Worm (Caenorhabditis elegans) whole organism, mixed stage, embryonic: Measurements from ENCODE around the gene C07A9.10.

Experiments used
- bed-3 ChIP-seq: fragments of 200-800 bp; sonication (Bioruptor generic); optimal IDR thresholded peaks from 3 replicates; lab custom pipeline; 2018; ENCODE audit warnings: mild to moderate bottlenecking, missing genetic modification characterization, moderate library complexity, missing compliant biosample characterization
- ceh-43 ChIP-seq: fragments of 200-800 bp; sonication (Bioruptor generic); optimal IDR thresholded peaks from 2 replicates; lab custom pipeline; 2018; ENCODE audit warnings: mild to moderate bottlenecking, missing genetic modification characterization, moderate library complexity, missing compliant biosample characterization
- ceh-83 ChIP-seq: fragments of 200-800 bp; sonication (Bioruptor generic); optimal IDR thresholded peaks from 2 replicates; lab custom pipeline; 2018; ENCODE audit warnings: mild to moderate bottlenecking, missing genetic modification characterization, missing compliant biosample characterization
- ces-1 ChIP-seq: fragments of 150-350 bp; optimal IDR thresholded peaks from 2 replicates; lab custom pipeline; 2014; ENCODE audit warnings: missing biosample characterization, missing genetic modification reagents, missing genetic modification characterization
- cnd-1 ChIP-seq: fragments of 200-800 bp; sonication (Bioruptor generic); optimal IDR thresholded peaks from 2 replicates; lab custom pipeline; 2018; ENCODE audit warnings: mild to moderate bottlenecking, missing genetic modification characterization, missing compliant biosample characterization
- drap-1 ChIP-seq: fragments of 200-800 bp; sonication (Bioruptor generic); optimal IDR thresholded peaks from 3 replicates; lab custom pipeline; 2018; ENCODE audit warnings: mild to moderate bottlenecking, missing genetic modification characterization, missing compliant biosample characterization
- elt-1 ChIP-seq: sonication (generic microtip); optimal IDR thresholded peaks from 2 replicates; lab custom pipeline; 2017; ENCODE audit warnings: missing genetic modification characterization, mild to moderate bottlenecking, missing compliant biosample characterization, antibody characterized with exemption, moderate library complexity, borderline replicate concordance; ENCODE audit not compliant: insufficient read depth
- elt-3 ChIP-seq: fragments of 150-350 bp; optimal IDR thresholded peaks from 2 replicates; lab custom pipeline; 2014; ENCODE audit warnings: missing biosample characterization, missing genetic modification characterization
- flh-1 ChIP-seq: fragments of 200-800 bp; sonication (Bioruptor generic); optimal IDR thresholded peaks from 2 replicates; lab custom pipeline; 2018; ENCODE audit warnings: mild to moderate bottlenecking, missing genetic modification characterization, moderate library complexity, missing compliant biosample characterization
- ham-2 ChIP-seq: fragments of 200-800 bp; sonication (Bioruptor generic); optimal IDR thresholded peaks from 2 replicates; lab custom pipeline; 2018; ENCODE audit warnings: mild to moderate bottlenecking, missing genetic modification characterization, missing compliant biosample characterization
- hlh-1 ChIP-seq: fragments of 150-350 bp; optimal IDR thresholded peaks from 2 replicates; lab custom pipeline; 2014; ENCODE audit warnings: missing biosample characterization, missing genetic modification reagents, missing genetic modification characterization
- lin-32 ChIP-seq: fragments of 200-800 bp; sonication (Bioruptor generic); optimal IDR thresholded peaks from 2 replicates; lab custom pipeline; 2018; ENCODE audit warnings: mild to moderate bottlenecking, missing genetic modification characterization, missing compliant biosample characterization
- lsy-2 ChIP-seq: fragments of 150-350 bp; optimal IDR thresholded peaks from 2 replicates; lab custom pipeline; 2014; ENCODE audit warnings: missing biosample characterization, missing genetic modification characterization
- mab-5 ChIP-seq: fragments of 150-350 bp; optimal IDR thresholded peaks from 2 replicates; lab custom pipeline; 2014; ENCODE audit warnings: missing biosample characterization, missing genetic modification characterization
- mep-1 ChIP-seq: fragments of 150-350 bp; optimal IDR thresholded peaks from 2 replicates; lab custom pipeline; 2017; ENCODE audit warnings: missing biosample characterization, missing genetic modification reagents, missing genetic modification characterization, inconsistent platforms
- nhr-2 ChIP-seq: fragments of 150-350 bp; optimal IDR thresholded peaks from 2 replicates; lab custom pipeline; 2014; ENCODE audit warnings: missing biosample characterization, missing genetic modification characterization
- nhr-237 ChIP-seq: fragments of 150-350 bp; optimal IDR thresholded peaks from 2 replicates; lab custom pipeline; 2014; ENCODE audit warnings: missing biosample characterization, missing genetic modification characterization
- nhr-76 ChIP-seq: sonication (generic microtip); optimal IDR thresholded peaks from 2 replicates; lab custom pipeline; 2017; ENCODE audit warnings: missing biosample characterization, missing genetic modification characterization
- pha-4 ChIP-seq: fragments of 150-350 bp; optimal IDR thresholded peaks from 2 replicates; lab custom pipeline; 2018; ENCODE audit warnings: missing biosample characterization, missing genetic modification reagents, missing genetic modification characterization
- sem-2 ChIP-seq: fragments of 200-800 bp; sonication (Bioruptor generic); optimal IDR thresholded peaks from 2 replicates; lab custom pipeline; 2018; ENCODE audit warnings: mild to moderate bottlenecking, missing genetic modification characterization, missing compliant biosample characterization
- snpc-4 ChIP-seq: fragments of 150-350 bp; optimal IDR thresholded peaks from 2 replicates; lab custom pipeline; 2014; ENCODE audit warnings: missing biosample characterization, missing genetic modification characterization
- tbx-8 ChIP-seq: fragments of 200-800 bp; sonication (Bioruptor generic); optimal IDR thresholded peaks from 2 replicates; lab custom pipeline; 2018; ENCODE audit warnings: mild to moderate bottlenecking, missing genetic modification characterization, moderate library complexity, missing compliant biosample characterization
- unc-120 ChIP-seq: sonication (generic microtip); optimal IDR thresholded peaks from 2 replicates; lab custom pipeline; 2017; ENCODE audit warnings: missing genetic modification characterization, missing compliant biosample characterization; ENCODE audit not compliant: poor library complexity, severe bottlenecking
- unc-39 ChIP-seq: fragments of 150-350 bp; optimal IDR thresholded peaks from 2 replicates; lab custom pipeline; 2014; ENCODE audit warnings: missing biosample characterization, missing genetic modification characterization
- unc-62 ChIP-seq: fragments of 150-350 bp; optimal IDR thresholded peaks from 2 replicates; lab custom pipeline; 2014; ENCODE audit warnings: missing biosample characterization, missing genetic modification reagents, missing genetic modification characterization
- ztf-11 ChIP-seq: fragments of 150-350 bp; optimal IDR thresholded peaks from 2 replicates; lab custom pipeline; 2014; ENCODE audit warnings: missing biosample characterization, missing genetic modification characterization

Gene C07A9.10

ce11 chrIII:9666668-9667067 lies 19.2 kb downstream of the C07A9.10 start:
- peak; percentile 18 for TF ChIP-seq mep-1 (tag; lab: Kevin White, UChicago)
- no peak for TF ChIP-seq cnd-1 (tag; lab: Kevin White, UChicago)
- TF ChIP-seq hlh-1, result no peak
- peak; percentile 66 for TF ChIP-seq unc-62 (GFP tag; lab: Kevin White, UChicago)
- no peak for TF ChIP-seq mab-5
- no peak for TF ChIP-seq nhr-2 (tag; lab: Kevin White, UChicago)
- TF ChIP-seq unc-120 (tag; lab: Kevin White, UChicago), result peak; percentile 14

- TF ChIP-seq bed-3 (GFP tag; lab: Kevin White, UChicago), result no peak
- no peak for TF ChIP-seq unc-120 (tag; lab: Kevin White, UChicago)
- TF ChIP-seq unc-62 (GFP tag; lab: Kevin White, UChicago), result no peak
- no peak for TF ChIP-seq nhr-237 (tag; lab: Kevin White, UChicago)
- TF ChIP-seq ztf-11 (tag; lab: Kevin White, UChicago), result no peak
- no peak for TF ChIP-seq tbx-8 (GFP tag; lab: Kevin White, UChicago)
- no peak for TF ChIP-seq mab-5
- no peak for TF ChIP-seq ham-2 (GFP tag; lab: Kevin White, UChicago)
- no peak for TF ChIP-seq sem-2
- TF ChIP-seq elt-3, result no peak
- no peak for TF ChIP-seq lsy-2 (tag; lab: Kevin White, UChicago)
- TF ChIP-seq nhr-2 (tag; lab: Kevin White, UChicago), result no peak
- TF ChIP-seq nhr-76, result no peak
Observed at ce11 chrIII:9666239-9666638, 19.6 kb downstream of the C07A9.10 start.

- no peak for TF ChIP-seq sem-2
- TF ChIP-seq lin-32 (GFP tag; lab: Kevin White, UChicago), result no peak
- peak; percentile 19 for TF ChIP-seq unc-120 (tag; lab: Kevin White, UChicago)
- TF ChIP-seq ces-1 (GFP tag; lab: Kevin White, UChicago), result no peak
- peak; percentile 18 for TF ChIP-seq unc-62 (GFP tag; lab: Kevin White, UChicago)
Observed at ce11 chrIII:9665490-9666179, 20.2 kb downstream of the C07A9.10 start.

ce11 chrIII:9664484-9665221 lies 21.2 kb downstream of the C07A9.10 start:
- TF ChIP-seq unc-39 (no peak), pha-4 (tag; lab: Kevin White, UChicago) (peak; percentile 51), snpc-4 (no peak), mep-1 (tag; lab: Kevin White, UChicago) (no peak), ces-1 (GFP tag; lab: Kevin White, UChicago) (peak; percentile 30)

ce11 chrIII:9663943-9664342 lies 21.9 kb downstream of the C07A9.10 start:
- no peak for TF ChIP-seq lsy-2 (tag; lab: Kevin White, UChicago)
- no peak for TF ChIP-seq ham-2 (GFP tag; lab: Kevin White, UChicago)
- no peak for TF ChIP-seq nhr-237 (tag; lab: Kevin White, UChicago)
- TF ChIP-seq hlh-1, result no peak
- no peak for TF ChIP-seq cnd-1 (tag; lab: Kevin White, UChicago)

- TF ChIP-seq elt-3 (no peak), unc-120 (tag; lab: Kevin White, UChicago) (peak; percentile 35), ceh-83 (GFP tag; lab: Kevin White, UChicago) (no peak), hlh-1 (peak; percentile 42)
Observed at ce11 chrIII:9662266-9662959, 23.4 kb downstream of the C07A9.10 start.

- TF ChIP-seq unc-39 (no peak), ces-1 (GFP tag; lab: Kevin White, UChicago) (peak; percentile 18), lsy-2 (tag; lab: Kevin White, UChicago) (no peak), ceh-43 (GFP tag; lab: Kevin White, UChicago) (peak; percentile 26), cnd-1 (tag; lab: Kevin White, UChicago) (peak; percentile 8), flh-1 (no peak), drap-1 (GFP tag; lab: Kevin White, UChicago) (no peak), hlh-1 (peak; percentile 40), bed-3 (GFP tag; lab: Kevin White, UChicago) (no peak), lin-32 (GFP tag; lab: Kevin White, UChicago) (peak; percentile 58), nhr-237 (tag; lab: Kevin White, UChicago) (no peak), mep-1 (tag; lab: Kevin White, UChicago) (no peak), tbx-8 (GFP tag; lab: Kevin White, UChicago) (no peak), unc-120 (tag; lab: Kevin White, UChicago) (no peak), elt-1 (tag; lab: Kevin White, UChicago) (peak; percentile 54), ceh-83 (GFP tag; lab: Kevin White, UChicago) (no peak), mab-5 (no peak), ham-2 (GFP tag; lab: Kevin White, UChicago) (no peak)
Observed at ce11 chrIII:9661119-9661518, 24.7 kb downstream of the C07A9.10 start.
